Worm (Caenorhabditis elegans): Measurements from ENCODE around the gene yap-1.

- no peak for TF ChIP-seq hmbx-1 (tag; optimal IDR thresholded peaks at IDR 0.05)
- no peak for TF ChIP-seq aly-1 (tag; optimal IDR thresholded peaks at IDR 0.05)
These were observed 4.4 kb upstream of the yap-1 start for ce11 chrX:10687317-10687716.
